Worm (Caenorhabditis elegans): Measurements from ENCODE around the gene C37E2.10.

C37E2.10 gene

DNA sequence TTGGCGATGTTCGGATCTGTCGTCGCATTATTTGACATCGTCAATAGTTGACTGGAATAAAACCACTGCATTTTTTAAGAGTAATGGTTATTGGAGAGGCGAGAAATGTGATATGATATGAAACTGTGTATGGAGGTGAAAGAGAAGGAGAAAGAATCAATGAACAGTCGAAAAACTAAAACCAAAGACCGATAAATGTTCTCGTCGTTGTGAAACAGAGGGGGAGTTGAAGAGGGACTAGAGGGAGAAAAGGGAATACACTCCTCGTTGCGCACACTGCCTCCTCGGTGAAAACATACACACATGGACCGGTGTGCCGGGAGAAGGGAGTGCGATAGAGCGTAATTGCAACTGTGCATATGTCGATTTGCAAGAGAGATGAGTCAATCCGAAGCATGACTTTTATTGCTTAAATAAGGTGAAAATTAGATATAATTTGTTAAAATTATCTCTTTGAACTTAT, 9.2 kb upstream of the C37E2.10 start, which contains the start of gene sym-4 (continued):
- TF ChIP-seq mxl-2 (GFP tag; conservative IDR thresholded peaks at IDR 0.05): no peak
- peak; percentile 77 for TF ChIP-seq dpl-1 (GFP tag; optimal IDR thresholded peaks at IDR 0.05)
- no peak for TF ChIP-seq lir-3 (tag; optimal IDR thresholded peaks at IDR 0.05)
- no peak for TF ChIP-seq egl-27 (tag; optimal IDR thresholded peaks at IDR 0.05)
- TF ChIP-seq nhr-102 (tag; optimal IDR thresholded peaks at IDR 0.05): peak; percentile 88
- peak; percentile 100 for TF ChIP-seq mxl-3 (GFP tag; optimal IDR thresholded peaks at IDR 0.05)
- TF ChIP-seq ceh-82 (tag; optimal IDR thresholded peaks at IDR 0.05): no peak
- TF ChIP-seq zip-2 (tag; optimal IDR thresholded peaks at IDR 0.05): no peak
- no peak for TF ChIP-seq ces-1 (GFP tag; optimal IDR thresholded peaks at IDR 0.05)
- peak; percentile 93 for TF ChIP-seq aha-1 (tag)
- peak; percentile 89 for TF ChIP-seq nhr-10 (tag; optimal IDR thresholded peaks at IDR 0.05)
- peak; percentile 97 for TF ChIP-seq lin-38 (GFP tag; IDR thresholded peaks at IDR 0.05)
- TF ChIP-seq daf-12 (tag; optimal IDR thresholded peaks at IDR 0.05): no peak
- TF ChIP-seq lin-15B (tag; optimal IDR thresholded peaks at IDR 0.05): no peak
- peak; percentile 96 for TF ChIP-seq dmd-6 (GFP tag; IDR thresholded peaks at IDR 0.05)
- peak; percentile 94 for TF ChIP-seq hmg-1.1 (GFP tag; IDR thresholded peaks at IDR 0.05)
- TF ChIP-seq skn-1 (tag; optimal IDR thresholded peaks at IDR 0.05): no peak
- TF ChIP-seq madf-5 (GFP tag; IDR thresholded peaks at IDR 0.05): no peak
- peak in 1 of 2 experiments; percentile 74 for TF ChIP-seq hif-1 (tag; optimal IDR thresholded peaks at IDR 0.05)
- TF ChIP-seq spr-3 (GFP tag; optimal IDR thresholded peaks at IDR 0.05): peak; percentile 33
- TF ChIP-seq lin-1 (GFP tag; IDR thresholded peaks at IDR 0.05): peak; percentile 89
- 0 out of 2 replicates have a peak, but pooled peaks have one; percentile 43 for TF ChIP-seq lim-7 (GFP tag; IDR thresholded peaks at IDR 0.05)
- peak; percentile 32 for TF ChIP-seq nhr-237 (tag; optimal IDR thresholded peaks at IDR 0.05)
- TF ChIP-seq nhr-76 (tag; optimal IDR thresholded peaks at IDR 0.05): peak; percentile 72
- peak; percentile 94 for TF ChIP-seq hlh-30 (tag; optimal IDR thresholded peaks at IDR 0.05; ENCODE audit: insufficient read depth)
- peak; percentile 80 for TF ChIP-seq tra-1 (GFP tag; IDR thresholded peaks at IDR 0.05)
- no peak for TF ChIP-seq sdz-12 (GFP tag; optimal IDR thresholded peaks at IDR 0.05)
- TF ChIP-seq zag-1 (tag; optimal IDR thresholded peaks at IDR 0.05): no peak
- no peak for TF ChIP-seq lin-39 (tag; optimal IDR thresholded peaks at IDR 0.05)
- peak; percentile 49; the same call in 1 of the 2 replicates for TF ChIP-seq php-3 (GFP tag; IDR thresholded peaks at IDR 0.05)
- TF ChIP-seq nhr-48 (tag; optimal IDR thresholded peaks at IDR 0.05): peak; percentile 85
- peak; percentile 81 to 98 for TF ChIP-seq mdl-1 (tag; optimal IDR thresholded peaks at IDR 0.05)
- TF ChIP-seq zfp-2 (tag; optimal IDR thresholded peaks at IDR 0.05): no peak
- TF ChIP-seq spr-1 (tag; optimal IDR thresholded peaks at IDR 0.05): peak; percentile 82
- no peak for TF ChIP-seq F49E8.2 (tag; optimal IDR thresholded peaks at IDR 0.05; ENCODE audit: borderline replicate concordance)
- peak; percentile 41; the same call in 1 of the 2 replicates for TF ChIP-seq set-16 (GFP tag; IDR thresholded peaks at IDR 0.05)
- peak; percentile 90 for TF ChIP-seq ceh-20 (GFP tag; IDR thresholded peaks at IDR 0.05)
- TF ChIP-seq F26F4.8 (GFP tag; conservative IDR thresholded peaks at IDR 0.05): no peak
- TF ChIP-seq nhr-111 (GFP tag; optimal IDR thresholded peaks at IDR 0.05): no peak
- TF ChIP-seq nhr-28 (tag; optimal IDR thresholded peaks at IDR 0.05): peak; percentile 98
- peak; percentile 82 for TF ChIP-seq zfp-3 (GFP tag; conservative IDR thresholded peaks at IDR 0.05)
- TF ChIP-seq gei-8 (GFP tag; optimal IDR thresholded peaks at IDR 0.05): no peak
- no peak for TF ChIP-seq unc-39 (tag; optimal IDR thresholded peaks at IDR 0.05)
- peak; percentile 90 for TF ChIP-seq nhr-25 (tag; optimal IDR thresholded peaks at IDR 0.05; ENCODE audit: borderline replicate concordance, insufficient read depth)
- peak; percentile 25; the same call in 1 of the 2 replicates for TF ChIP-seq pha-4 (GFP tag; IDR thresholded peaks at IDR 0.05)
- peak; percentile 35 for TF ChIP-seq pha-4 (tag; optimal IDR thresholded peaks at IDR 0.05)
- TF ChIP-seq snpc-4 (tag; optimal IDR thresholded peaks at IDR 0.05): no peak
- no peak for TF ChIP-seq D1046.2 (GFP tag; IDR thresholded peaks at IDR 0.05)
- peak; percentile 76 for TF ChIP-seq arid-1 (GFP tag; conservative IDR thresholded peaks at IDR 0.05)
- no peak for TF ChIP-seq unc-62 (GFP tag; optimal IDR thresholded peaks at IDR 0.05 in 1 of 2)
- no peak for TF ChIP-seq unc-62 (tag; optimal IDR thresholded peaks at IDR 0.05)
- TF ChIP-seq F37D6.2 (tag; optimal IDR thresholded peaks at IDR 0.05): peak; percentile 41

All from whole organism, L4 larva.